Fruit fly (Drosophila melanogaster): Measurements from ENCODE around the gene Meltrin.

The Meltrin gene

dm6 chr3R:14707703-14708643 lies 10.9 kb upstream of the Meltrin start (continued):
- TF ChIP-seq Mes4 (GFP tag; optimal IDR thresholded peaks at IDR 0.05) = no peak
- TF ChIP-seq Nf-YC (tag; optimal IDR thresholded peaks at IDR 0.05) = no peak
- no peak for TF ChIP-seq CG33557 (GFP tag; optimal IDR thresholded peaks at IDR 0.05)
- no peak for TF ChIP-seq CG12104 (GFP tag; optimal IDR thresholded peaks at IDR 0.05)
- TF ChIP-seq vvl (GFP tag; IDR thresholded peaks at IDR 0.05) = peak; percentile 86; the same call in 1 of the 2 replicates
- no peak for TF ChIP-seq CG13424 (tag; optimal IDR thresholded peaks at IDR 0.05)
- TF ChIP-seq CG2116 (GFP tag; optimal IDR thresholded peaks at IDR 0.05) = no peak
- no peak for TF ChIP-seq kah (GFP tag; optimal IDR thresholded peaks at IDR 0.05)
- TF ChIP-seq CG9932 (GFP tag; IDR thresholded peaks at IDR 0.05) = peak; percentile 20; the same call in 1 of the 2 replicates
- TF ChIP-seq CG14860 (GFP tag; IDR thresholded peaks at IDR 0.05; ENCODE audit: partially characterized antibody) = 0 out of 3 replicates have a peak, but pooled peaks have one; percentile 14
- peak; percentile 70 for TF ChIP-seq Med (GFP tag)
- TF ChIP-seq Poxn (GFP tag; IDR thresholded peaks at IDR 0.05) = no peak
- no peak for TF ChIP-seq nerfin-2 (GFP tag; IDR thresholded peaks at IDR 0.05; ENCODE audit: partially characterized antibody)
- peak; percentile 80 for TF ChIP-seq sd (tag; optimal IDR thresholded peaks at IDR 0.05)
- TF ChIP-seq CG10565 (GFP tag; optimal IDR thresholded peaks at IDR 0.05) = no peak
- TF ChIP-seq unc-4 (GFP tag; IDR thresholded peaks at IDR 0.05; ENCODE audit: partially characterized antibody) = no peak
- no peak for TF ChIP-seq CG6272 (GFP tag; IDR thresholded peaks at IDR 0.05)
- no peak for TF ChIP-seq Mrtf (GFP tag; IDR thresholded peaks at IDR 0.05)
- no peak for TF ChIP-seq MTF-1 (GFP tag; optimal IDR thresholded peaks at IDR 0.05; ENCODE audit: borderline replicate concordance)
- TF ChIP-seq Rx (GFP tag; IDR thresholded peaks at IDR 0.05) = no peak
- peak; percentile 29 for TF ChIP-seq B-H2 (GFP tag; optimal IDR thresholded peaks at IDR 0.05)
- no peak for TF ChIP-seq dmrt11E (tag; optimal IDR thresholded peaks at IDR 0.05)
- no peak for TF ChIP-seq al (GFP tag; IDR thresholded peaks at IDR 0.05)
- peak; percentile 49 for TF ChIP-seq CG10543 (GFP tag; optimal IDR thresholded peaks at IDR 0.05)
- TF ChIP-seq fd102C (GFP tag; optimal IDR thresholded peaks at IDR 0.05) = no peak
- no peak for TF ChIP-seq usp (GFP tag; optimal IDR thresholded peaks at IDR 0.05)
- no peak for TF ChIP-seq Bgb (GFP tag; IDR thresholded peaks at IDR 0.05; ENCODE audit: partially characterized antibody)
- peak; percentile 15 for TF ChIP-seq sens (GFP tag)
- no peak for TF ChIP-seq Nf-YB (GFP tag; optimal IDR thresholded peaks at IDR 0.05)
- no peak for TF ChIP-seq D (optimal IDR thresholded peaks at IDR 0.05)
- TF ChIP-seq D (GFP tag; optimal IDR thresholded peaks at IDR 0.05) = no peak
- peak; percentile 28 for TF ChIP-seq CG15269 (tag; optimal IDR thresholded peaks at IDR 0.05)
- TF ChIP-seq aop (GFP tag; IDR thresholded peaks at IDR 0.05) = no peak
- TF ChIP-seq Deaf1 (tag; optimal IDR thresholded peaks at IDR 0.05) = peak; percentile 5
- TF ChIP-seq CG3407 (GFP tag; optimal IDR thresholded peaks at IDR 0.05) = no peak
- TF ChIP-seq ap (GFP tag; IDR thresholded peaks at IDR 0.05) = no peak
- no peak for TF ChIP-seq az2 (GFP tag; optimal IDR thresholded peaks at IDR 0.05)
- no peak for TF ChIP-seq maf-S (GFP tag; optimal IDR thresholded peaks at IDR 0.05)
- TF ChIP-seq Sox102F (GFP tag; optimal IDR thresholded peaks at IDR 0.05) = no peak
- TF ChIP-seq Stat92E (GFP tag; optimal IDR thresholded peaks at IDR 0.05) = no peak
- no peak for TF ChIP-seq kay (GFP tag; optimal IDR thresholded peaks at IDR 0.05)
- peak; percentile 36; the same call in 1 of the 2 replicates for TF ChIP-seq CG32532 (GFP tag; IDR thresholded peaks at IDR 0.05)
- TF ChIP-seq peb (GFP tag; IDR thresholded peaks at IDR 0.05) = no peak

Data from whole organism, embryonic.